Worm (Caenorhabditis elegans) whole organism, L4 larva: ENCODE data around the gene vps-35.

Experiments used
- F49E8.2 ChIP-seq: sonication (generic microtip); optimal IDR thresholded peaks from 2 replicates; lab custom pipeline; 2016; ENCODE audit warnings: missing compliant biosample characterization, mild to moderate bottlenecking, missing genetic modification characterization, borderline replicate concordance
- R02D3.7 ChIP-seq: fragments of 150-350 bp; sonication (generic microtip); optimal IDR thresholded peaks from 3 replicates; lab custom pipeline; 2014; ENCODE audit warnings: missing biosample characterization, missing genetic modification characterization
- T26A8.4 ChIP-seq: fragments of 200-800 bp; sonication (Bioruptor generic); IDR thresholded peaks from 2 replicates; pipeline ENCODE4 v1.3.6; 2022; ENCODE audit warnings: missing genetic modification characterization, missing compliant biosample characterization
- Y48G9A.11 ChIP-seq: fragments of 200-800 bp; sonication (Bioruptor generic); IDR thresholded peaks from 2 replicates; pipeline ENCODE4 v1.3.6; 2022; ENCODE audit warnings: missing genetic modification reagents, missing genetic modification characterization, missing compliant biosample characterization
- Y5F2A.4 ChIP-seq: fragments of 200-800 bp; sonication (Bioruptor generic); optimal IDR thresholded peaks from 2 replicates; lab custom pipeline; 2018; ENCODE audit warnings: mild to moderate bottlenecking, missing genetic modification characterization, missing compliant biosample characterization
- Y75B8A.6 ChIP-seq: fragments of 200-800 bp; sonication (Bioruptor generic); IDR thresholded peaks from 2 replicates; pipeline ENCODE4 v1.3.6; 2022; ENCODE audit warnings: missing genetic modification reagents, missing genetic modification characterization, missing compliant biosample characterization
- ZK337.2 ChIP-seq: fragments of 200-800 bp; sonication (Bioruptor generic); IDR thresholded peaks from 2 replicates; pipeline ENCODE4 v1.3.6; 2022; ENCODE audit warnings: missing genetic modification reagents, missing genetic modification characterization, missing compliant biosample characterization
- aha-1 ChIP-seq: fragments of 150-350 bp; peaks from one replicate; lab custom pipeline; 2014; ENCODE audit warnings: missing biosample characterization, missing genetic modification characterization
- aly-2 ChIP-seq: sonication (generic microtip); optimal IDR thresholded peaks from 2 replicates; lab custom pipeline; 2018; ENCODE audit warnings: missing biosample characterization, missing genetic modification characterization
- arid-1 ChIP-seq: fragments of 200-800 bp; sonication (Bioruptor generic); conservative IDR thresholded peaks from 2 replicates; pipeline ENCODE4 v1.3.6; 2022; ENCODE audit warnings: missing genetic modification reagents, missing genetic modification characterization, missing compliant biosample characterization
- attf-4 ChIP-seq: sonication (generic microtip); optimal IDR thresholded peaks from 3 replicates; lab custom pipeline; 2017; ENCODE audit warnings: missing biosample characterization, missing genetic modification characterization
- ceh-28 ChIP-seq: fragments of 150-350 bp; optimal IDR thresholded peaks from 2 replicates; lab custom pipeline; 2014; ENCODE audit warnings: missing biosample characterization, missing genetic modification reagents, missing genetic modification characterization
- ceh-32 ChIP-seq: sonication (generic microtip); optimal IDR thresholded peaks from 2 replicates; lab custom pipeline; 2016; ENCODE audit warnings: mild to moderate bottlenecking, missing genetic modification characterization, missing compliant biosample characterization; ENCODE audit not compliant: poor library complexity
- ctbp-1 ChIP-seq: fragments of 200-800 bp; sonication (Bioruptor generic); IDR thresholded peaks from 2 replicates; pipeline ENCODE4 v1.3.6; 2022; ENCODE audit warnings: missing genetic modification reagents, missing genetic modification characterization, missing compliant biosample characterization
- daf-16 ChIP-seq, 3 experiments: sonication (generic microtip); optimal IDR thresholded peaks; 2 replicates each; lab custom pipeline; 2016 to 2017; ENCODE audit warnings: missing genetic modification characterization in 3 of 3, missing genetic modification reagents in 3 of 3, mild to moderate bottlenecking in 2 of 3, missing compliant biosample characterization in 2 of 3, missing biosample characterization in 1 of 3, moderate library complexity in 1 of 3
- daf-19 ChIP-seq: fragments of 200-800 bp; sonication (Bioruptor generic); conservative IDR thresholded peaks from 2 replicates; pipeline ENCODE4 v1.3.6; 2022; ENCODE audit warnings: missing genetic modification characterization, missing compliant biosample characterization
- daf-8 ChIP-seq: fragments of 200-800 bp; sonication (Bioruptor generic); IDR thresholded peaks from 2 replicates; pipeline ENCODE4 v1.3.6; 2022; ENCODE audit warnings: missing genetic modification characterization, missing compliant biosample characterization
- dmd-6 ChIP-seq: fragments of 200-800 bp; sonication (Bioruptor generic); IDR thresholded peaks from 2 replicates; pipeline ENCODE4 v1.3.6; 2022; ENCODE audit warnings: missing genetic modification reagents, missing genetic modification characterization, missing compliant biosample characterization
- dpl-1 ChIP-seq: fragments of 150-350 bp; optimal IDR thresholded peaks from 2 replicates; lab custom pipeline; 2014; ENCODE audit warnings: missing biosample characterization, missing genetic modification reagents, missing genetic modification characterization
- dve-1 ChIP-seq: sonication (generic microtip); optimal IDR thresholded peaks from 2 replicates; lab custom pipeline; 2017; ENCODE audit warnings: antibody characterized with exemption, mild to moderate bottlenecking, missing genetic modification characterization, missing compliant biosample characterization; ENCODE audit not compliant: insufficient read depth
- egl-27 ChIP-seq: sonication (generic microtip); optimal IDR thresholded peaks from 3 replicates; lab custom pipeline; 2017; ENCODE audit warnings: missing biosample characterization, missing genetic modification reagents, missing genetic modification characterization
- hif-1 ChIP-seq, 2 experiments: sonication (generic microtip); optimal IDR thresholded peaks; 2 replicates each; lab custom pipeline; 2016 to 2017; ENCODE audit warnings: missing compliant biosample characterization in 2 of 2, missing genetic modification characterization in 2 of 2, missing genetic modification reagents in 2 of 2, missing genotype in 2 of 2, mild to moderate bottlenecking in 1 of 2
- hlh-11 ChIP-seq: fragments of 200-800 bp; sonication (Bioruptor generic); optimal IDR thresholded peaks from 2 replicates; lab custom pipeline; 2018; ENCODE audit warnings: mild to moderate bottlenecking, missing genetic modification characterization, missing compliant biosample characterization
- hlh-30 ChIP-seq: sonication (generic microtip); optimal IDR thresholded peaks from 2 replicates; lab custom pipeline; 2017; ENCODE audit warnings: antibody characterized with exemption, mild to moderate bottlenecking, missing genetic modification characterization, missing compliant biosample characterization; ENCODE audit not compliant: insufficient read depth
- jun-1 ChIP-seq: fragments of 150-350 bp; optimal IDR thresholded peaks from 2 replicates; lab custom pipeline; 2014; ENCODE audit warnings: missing biosample characterization, missing genetic modification reagents, missing genetic modification characterization
- lin-1 ChIP-seq: fragments of 200-800 bp; sonication (Bioruptor generic); IDR thresholded peaks from 2 replicates; pipeline ENCODE4 v1.3.6; 2022; ENCODE audit warnings: missing genetic modification reagents, missing genetic modification characterization, missing compliant biosample characterization
- lin-15B ChIP-seq: fragments of 150-350 bp; sonication (generic microtip); optimal IDR thresholded peaks from 3 replicates; lab custom pipeline; 2014; ENCODE audit warnings: missing biosample characterization, missing genetic modification characterization
- lin-29 ChIP-seq: fragments of 200-800 bp; sonication (Bioruptor generic); IDR thresholded peaks from 2 replicates; pipeline ENCODE4 v1.3.6; 2022; ENCODE audit warnings: missing genetic modification reagents, missing genetic modification characterization, missing compliant biosample characterization
- lin-38 ChIP-seq: fragments of 200-800 bp; sonication (Bioruptor generic); IDR thresholded peaks from 2 replicates; pipeline ENCODE4 v1.3.6; 2022; ENCODE audit warnings: missing genetic modification reagents, missing genetic modification characterization, missing compliant biosample characterization
- mdt-29 ChIP-seq: fragments of 200-800 bp; sonication (Bioruptor generic); IDR thresholded peaks from 2 replicates; pipeline ENCODE4 v1.3.6; 2022; ENCODE audit warnings: missing genetic modification reagents, missing genetic modification characterization, missing compliant biosample characterization
- mep-1 ChIP-seq: fragments of 150-350 bp; sonication (generic microtip); optimal IDR thresholded peaks from 3 replicates; lab custom pipeline; 2014; ENCODE audit warnings: missing biosample characterization, missing genetic modification characterization
- mes-2 ChIP-seq: sonication (generic microtip); optimal IDR thresholded peaks from 2 replicates; lab custom pipeline; 2016; ENCODE audit warnings: missing genotype, mild to moderate bottlenecking, missing genetic modification characterization, missing compliant biosample characterization; ENCODE audit not compliant: poor library complexity, severe bottlenecking
- mxl-2 ChIP-seq: fragments of 200-800 bp; sonication (Bioruptor generic); conservative IDR thresholded peaks from 2 replicates; pipeline ENCODE4 v1.3.6; 2022; ENCODE audit warnings: missing genetic modification reagents, missing genetic modification characterization, missing compliant biosample characterization
- nhr-11 ChIP-seq: fragments of 150-350 bp; optimal IDR thresholded peaks from 2 replicates; lab custom pipeline; 2014; ENCODE audit warnings: missing biosample characterization, missing genetic modification characterization
- nhr-111 ChIP-seq: fragments of 200-800 bp; sonication (Bioruptor generic); optimal IDR thresholded peaks from 2 replicates; lab custom pipeline; 2018; ENCODE audit warnings: mild to moderate bottlenecking, missing genetic modification characterization, missing compliant biosample characterization
- nhr-237 ChIP-seq: sonication (generic microtip); optimal IDR thresholded peaks from 2 replicates; lab custom pipeline; 2017; ENCODE audit warnings: missing biosample characterization, missing genetic modification characterization
- nhr-28 ChIP-seq: fragments of 150-350 bp; optimal IDR thresholded peaks from 2 replicates; lab custom pipeline; 2014; ENCODE audit warnings: missing biosample characterization, missing genetic modification characterization
- nhr-42 ChIP-seq: fragments of 200-800 bp; sonication (Bioruptor generic); IDR thresholded peaks from 2 replicates; pipeline ENCODE4 v1.3.6; 2022; ENCODE audit warnings: missing genetic modification characterization, missing compliant biosample characterization
- nhr-6 ChIP-seq: fragments of 150-350 bp; optimal IDR thresholded peaks from 2 replicates; lab custom pipeline; 2014; ENCODE audit warnings: missing biosample characterization, missing genetic modification characterization
- nhr-76 ChIP-seq: fragments of 150-350 bp; optimal IDR thresholded peaks from 2 replicates; lab custom pipeline; 2014; ENCODE audit warnings: missing biosample characterization, missing genetic modification characterization
- nhr-77 ChIP-seq: fragments of 150-350 bp; optimal IDR thresholded peaks from 2 replicates; lab custom pipeline; 2014; ENCODE audit warnings: missing biosample characterization, missing genetic modification characterization
- pqm-1 ChIP-seq: sonication (generic microtip); optimal IDR thresholded peaks from 2 replicates; lab custom pipeline; 2017; ENCODE audit warnings: missing biosample characterization, missing genetic modification characterization
- snpc-1.2 ChIP-seq: fragments of 200-800 bp; sonication (Bioruptor generic); IDR thresholded peaks from 2 replicates; pipeline ENCODE4 v1.3.6; 2022; ENCODE audit warnings: missing genetic modification reagents, missing genetic modification characterization, missing compliant biosample characterization
- spr-1 ChIP-seq: sonication (generic microtip); optimal IDR thresholded peaks from 2 replicates; lab custom pipeline; 2016; ENCODE audit warnings: mild to moderate bottlenecking, missing genetic modification characterization, missing compliant biosample characterization
- tag-97 ChIP-seq: fragments of 200-800 bp; sonication (Bioruptor generic); IDR thresholded peaks from 2 replicates; pipeline ENCODE4 v1.3.6; 2022; ENCODE audit warnings: missing genetic modification characterization, missing compliant biosample characterization
- unc-130 ChIP-seq: sonication (generic microtip); optimal IDR thresholded peaks from 2 replicates; lab custom pipeline; 2016; ENCODE audit warnings: missing genetic modification reagents, missing genetic modification characterization, missing compliant biosample characterization
- unc-62 ChIP-seq, 3 experiments: fragments of 150-350 bp in 1 of 3; sonication (generic microtip); optimal IDR thresholded peaks in 2 of 3; peaks in 1 of 3; 1 replicate in 1 of 3; 2 replicates in 2 of 3; lab custom pipeline; 2014 to 2017; ENCODE audit warnings: missing biosample characterization in 3 of 3, missing genetic modification characterization in 3 of 3, missing genetic modification reagents in 3 of 3, missing genotype in 1 of 3
- zag-1 ChIP-seq: fragments of 150-350 bp; optimal IDR thresholded peaks from 2 replicates; lab custom pipeline; 2014; ENCODE audit warnings: missing biosample characterization, missing genetic modification characterization
- zip-2 ChIP-seq: fragments of 150-350 bp; optimal IDR thresholded peaks from 2 replicates; lab custom pipeline; 2014; ENCODE audit warnings: missing biosample characterization, missing genetic modification characterization

Gene vps-35

ce11 chrII:5911939-5912523, 4.4 kb downstream of the vps-35 start (continued):
- TF ChIP-seq lin-38 (GFP tag; lab: Robert Waterston, UW) (no peak), R02D3.7 (tag; lab: Kevin White, UChicago) (no peak), Y48G9A.11 (GFP tag; lab: Robert Waterston, UW) (no peak), mdt-29 (GFP tag; lab: Robert Waterston, UW) (no peak), T26A8.4 (GFP tag; lab: Robert Waterston, UW) (no peak), ceh-28 (tag; lab: Kevin White, UChicago) (no peak), hif-1 (tag; optimal IDR thresholded peaks at IDR 0.05; lab: Kevin White, UChicago) (peak in 1 of 2 experiments; percentile 6), ctbp-1 (GFP tag; lab: Robert Waterston, UW) (no peak), lin-1 (GFP tag; lab: Robert Waterston, UW) (peak; percentile 34; the same call in 1 of the 2 replicates), lin-29 (no peak), unc-62 (GFP tag; optimal IDR thresholded peaks at IDR 0.05 in 1 of 2; lab: Kevin White, UChicago) (peak in 1 of 2 experiments; percentile 86), unc-62 (tag; optimal IDR thresholded peaks at IDR 0.05; lab: Kevin White, UChicago) (no peak), aha-1 (tag; lab: Kevin White, UChicago) (peak; percentile 83), lin-15B (tag; lab: Kevin White, UChicago) (no peak), aly-2 (tag; lab: Kevin White, UChicago) (no peak), nhr-77 (tag; lab: Kevin White, UChicago) (peak; percentile 78), nhr-42 (GFP tag; lab: Robert Waterston, UW) (no peak), daf-19 (GFP tag; lab: Robert Waterston, UW) (no peak), nhr-6 (tag; lab: Kevin White, UChicago) (peak; percentile 47), daf-16 (GFP tag; optimal IDR thresholded peaks at IDR 0.05; lab: Kevin White, UChicago) (peak in 1 of 2 experiments; percentile 16), daf-16 (tag; optimal IDR thresholded peaks at IDR 0.05; lab: Kevin White, UChicago) (peak; percentile 92), mes-2 (tag; lab: Kevin White, UChicago) (peak; percentile 29), pqm-1 (tag; lab: Kevin White, UChicago) (peak; percentile 89), mxl-2 (GFP tag; lab: Robert Waterston, UW) (no peak), ZK337.2 (GFP tag; lab: Robert Waterston, UW) (no peak), egl-27 (tag; lab: Kevin White, UChicago) (no peak), arid-1 (GFP tag; lab: Robert Waterston, UW) (no peak), spr-1 (tag; lab: Kevin White, UChicago) (no peak), nhr-11 (no peak), nhr-111 (no peak), zip-2 (tag; lab: Kevin White, UChicago) (no peak), nhr-237 (tag; lab: Kevin White, UChicago) (no peak), snpc-1.2 (GFP tag; lab: Robert Waterston, UW) (no peak), hlh-30 (peak; percentile 18), jun-1 (no peak), daf-8 (GFP tag; lab: Robert Waterston, UW) (no peak), tag-97 (GFP tag; lab: Robert Waterston, UW) (no peak)

- TF ChIP-seq tag-97 (GFP tag; lab: Robert Waterston, UW), result no peak
- no peak for TF ChIP-seq T26A8.4 (GFP tag; lab: Robert Waterston, UW)
- no peak for TF ChIP-seq ceh-32 (tag; lab: Kevin White, UChicago)
- peak; percentile 36 for TF ChIP-seq mep-1 (tag; lab: Kevin White, UChicago)
- TF ChIP-seq lin-15B (tag; lab: Kevin White, UChicago), result no peak
- no peak for TF ChIP-seq lin-38 (GFP tag; lab: Robert Waterston, UW)
- TF ChIP-seq F49E8.2, result no peak
- TF ChIP-seq hlh-11, result peak; percentile 41
- no peak for TF ChIP-seq nhr-76
- peak; percentile 83 for TF ChIP-seq nhr-28
- no peak for TF ChIP-seq dpl-1 (GFP tag; lab: Kevin White, UChicago)
- TF ChIP-seq daf-16 (GFP tag; optimal IDR thresholded peaks at IDR 0.05; lab: Kevin White, UChicago), result no peak
- TF ChIP-seq daf-16 (tag; optimal IDR thresholded peaks at IDR 0.05; lab: Kevin White, UChicago), result peak; percentile 34
- no peak for TF ChIP-seq zag-1 (tag; lab: Kevin White, UChicago)
- no peak for TF ChIP-seq Y5F2A.4 (GFP tag; lab: Kevin White, UChicago)
- no peak for TF ChIP-seq attf-4 (tag; lab: Kevin White, UChicago)
- TF ChIP-seq dve-1, result peak; percentile 58
- TF ChIP-seq unc-130, result no peak
- no peak for TF ChIP-seq lin-29
- TF ChIP-seq dmd-6 (GFP tag; lab: Robert Waterston, UW), result no peak; the same call in 1 of the 2 replicates
- no peak for TF ChIP-seq Y75B8A.6 (GFP tag; lab: Robert Waterston, UW)
Measured at ce11 chrII:5913897-5914296, 6.3 kb downstream of the vps-35 start.
